Worm (Caenorhabditis elegans) whole organism, L1 larva: ENCODE data around the gene C37C3.10.

Source experiments
- ces-1 ChIP-seq: fragments of 150-350 bp; optimal IDR thresholded peaks from 2 replicates; lab custom pipeline; 2014; ENCODE audit warnings: missing biosample characterization, missing genetic modification reagents, missing genetic modification characterization
- fos-1 ChIP-seq: fragments of 150-350 bp; optimal IDR thresholded peaks from 2 replicates; lab custom pipeline; 2014; ENCODE audit warnings: missing biosample characterization, missing genetic modification characterization
- lin-39 ChIP-seq: fragments of 150-350 bp; optimal IDR thresholded peaks from 2 replicates; lab custom pipeline; 2014; ENCODE audit warnings: missing biosample characterization, missing genetic modification reagents, missing genetic modification characterization
- pag-3 ChIP-seq: sonication (generic microtip); optimal IDR thresholded peaks from 2 replicates; lab custom pipeline; 2017; ENCODE audit warnings: missing genetic modification characterization, mild to moderate bottlenecking, missing compliant biosample characterization, antibody characterized with exemption, borderline replicate concordance; ENCODE audit not compliant: insufficient read depth
- skn-1 ChIP-seq: fragments of 150-350 bp; optimal IDR thresholded peaks from 2 replicates; lab custom pipeline; 2014; ENCODE audit warnings: missing biosample characterization, missing genetic modification characterization
- unc-62 ChIP-seq: fragments of 150-350 bp; optimal IDR thresholded peaks from 2 replicates; lab custom pipeline; 2014; ENCODE audit warnings: missing biosample characterization, missing genetic modification reagents, missing genetic modification characterization

DNA sequence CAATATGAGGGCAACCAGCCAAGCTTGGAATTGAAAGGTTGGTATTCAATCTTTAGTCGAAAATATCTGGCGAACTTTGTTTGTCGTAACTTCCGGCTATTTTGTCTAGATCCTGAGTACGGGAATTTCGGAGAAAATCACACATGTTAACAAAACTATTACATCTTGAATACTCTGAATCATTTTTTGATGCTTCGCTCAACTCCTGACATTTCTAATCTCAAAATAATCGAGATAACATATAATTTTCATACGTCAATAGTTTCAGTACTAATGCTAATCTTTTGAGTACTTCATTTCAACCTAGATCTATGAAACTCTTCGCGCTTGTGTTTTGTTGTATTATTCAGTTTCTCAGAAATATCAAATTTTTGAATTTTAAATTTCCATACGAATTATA lies 38.4 kb upstream of the C37C3.10 start:
- TF ChIP-seq pag-3 (tag; lab: Kevin White, UChicago) (no peak), ces-1 (GFP tag; lab: Kevin White, UChicago) (no peak), fos-1 (tag; lab: Kevin White, UChicago) (no peak), lin-39 (no peak), unc-62 (GFP tag; lab: Kevin White, UChicago) (no peak), skn-1 (no peak)
